Fruit fly (Drosophila melanogaster): ENCODE data around the gene Ocho.

DNA sequence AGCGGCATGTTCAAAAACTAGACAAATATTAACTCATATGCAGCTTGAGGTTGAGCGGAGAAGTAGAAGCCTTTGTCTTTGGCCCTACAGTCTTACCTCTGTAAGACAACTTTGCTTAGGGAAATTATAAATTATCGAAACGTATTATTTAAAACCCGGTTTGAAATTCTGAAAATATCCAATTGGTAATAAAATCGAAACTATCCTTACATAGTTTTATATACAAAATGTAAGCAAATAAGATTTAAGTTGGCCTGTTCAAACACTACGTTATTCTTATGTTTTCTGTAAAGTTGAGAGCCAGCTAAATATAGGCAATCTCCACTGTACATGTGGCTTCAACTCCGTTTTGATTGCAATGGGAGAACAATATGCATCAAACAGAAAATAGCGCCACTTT lies 38.6 kb downstream of the Ocho start:
- TF ChIP-seq CG14655 (GFP tag; optimal IDR thresholded peaks at IDR 0.05) (peak; percentile 60), Ets98B (GFP tag; IDR thresholded peaks at IDR 0.05) (no peak), D1 (tag; optimal IDR thresholded peaks at IDR 0.05) (no peak), Snoo (tag; optimal IDR thresholded peaks at IDR 0.05) (peak; percentile 1), gl (tag; optimal IDR thresholded peaks at IDR 0.05) (no peak), Pif1B (GFP tag; optimal IDR thresholded peaks at IDR 0.05) (no peak), fd96Ca (GFP tag; IDR thresholded peaks at IDR 0.05) (no peak), CG8159 (tag; optimal IDR thresholded peaks at IDR 0.05) (peak; percentile 74), rn (GFP tag; IDR thresholded peaks at IDR 0.05) (no peak), EcR (GFP tag; optimal IDR thresholded peaks at IDR 0.05) (no peak), CG10348 (GFP tag; IDR thresholded peaks at IDR 0.05) (no peak), CG9948 (tag; optimal IDR thresholded peaks at IDR 0.05) (peak; percentile 64)
